Comparison of ENCODE assay signal across 1 fruit fly cellular context in genomic region chr2L:660979-661378, dm6.
TF ChIP-seq lines count a peak whose summit lies in the region.

No protein-coding gene starts in this region.

TF ChIP-seq in whole organism, prepupa, 60 proteins besides CTCF, POLR2A, EP300 and RAD21 (continued from another document):
- peak; percentile 37 for TF ChIP-seq acj6 (GFP tag; optimal IDR thresholded peaks at IDR 0.05; lab: Kevin White, UChicago)
- TF ChIP-seq CG6854 (GFP tag; optimal IDR thresholded peaks at IDR 0.05; lab: Kevin White, UChicago): no peak
- TF ChIP-seq Sox102F (GFP tag; optimal IDR thresholded peaks at IDR 0.05; lab: Kevin White, UChicago): no peak
- no peak for TF ChIP-seq fd85E (GFP tag; optimal IDR thresholded peaks at IDR 0.05; lab: Kevin White, UChicago)
- TF ChIP-seq Lpt (GFP tag; optimal IDR thresholded peaks at IDR 0.05; lab: Kevin White, UChicago): peak; percentile 16
- no peak for TF ChIP-seq Met (GFP tag; optimal IDR thresholded peaks at IDR 0.05; lab: Kevin White, UChicago)
- TF ChIP-seq vri (GFP tag; optimal IDR thresholded peaks at IDR 0.05; lab: Kevin White, UChicago): no peak
- no peak for TF ChIP-seq Eip75B (GFP tag; optimal IDR thresholded peaks at IDR 0.05; lab: Kevin White, UChicago)
- peak; percentile 53 for TF ChIP-seq CG32006 (GFP tag; optimal IDR thresholded peaks at IDR 0.05; lab: Kevin White, UChicago)
- peak; percentile 13 for TF ChIP-seq CG10631 (GFP tag; optimal IDR thresholded peaks at IDR 0.05; lab: Kevin White, UChicago)
- no peak for TF ChIP-seq CG11294 (GFP tag; IDR thresholded peaks at IDR 0.05; lab: Robert Waterston, UW)
- no peak for TF ChIP-seq Sox15 (GFP tag; optimal IDR thresholded peaks at IDR 0.05; lab: Kevin White, UChicago)
- peak; percentile 17 for TF ChIP-seq achi (GFP tag; optimal IDR thresholded peaks at IDR 0.05; lab: Kevin White, UChicago)
- TF ChIP-seq salr (GFP tag; optimal IDR thresholded peaks at IDR 0.05; lab: Kevin White, UChicago): no peak
